Worm (Caenorhabditis elegans) whole organism, late embryonic: ENCODE measurements around the gene sra-33.

Source experiments
- F13H6.1 ChIP-seq: sonication (generic microtip); optimal IDR thresholded peaks from 2 replicates; lab custom pipeline; 2016; ENCODE audit warnings: missing genetic modification characterization, missing compliant biosample characterization
- odd-2 ChIP-seq: sonication (generic microtip); optimal IDR thresholded peaks from 2 replicates; lab custom pipeline; 2017; ENCODE audit warnings: antibody characterized with exemption, mild to moderate bottlenecking, missing genetic modification characterization, missing compliant biosample characterization
- sox-4 ChIP-seq: sonication (generic microtip); optimal IDR thresholded peaks from 2 replicates; lab custom pipeline; 2017; ENCODE audit warnings: mild to moderate bottlenecking, missing genetic modification characterization, inconsistent platforms, missing compliant biosample characterization
- unc-86 ChIP-seq: sonication (generic microtip); optimal IDR thresholded peaks from 2 replicates; lab custom pipeline; 2016; ENCODE audit warnings: missing genetic modification characterization, missing compliant biosample characterization

DNA sequence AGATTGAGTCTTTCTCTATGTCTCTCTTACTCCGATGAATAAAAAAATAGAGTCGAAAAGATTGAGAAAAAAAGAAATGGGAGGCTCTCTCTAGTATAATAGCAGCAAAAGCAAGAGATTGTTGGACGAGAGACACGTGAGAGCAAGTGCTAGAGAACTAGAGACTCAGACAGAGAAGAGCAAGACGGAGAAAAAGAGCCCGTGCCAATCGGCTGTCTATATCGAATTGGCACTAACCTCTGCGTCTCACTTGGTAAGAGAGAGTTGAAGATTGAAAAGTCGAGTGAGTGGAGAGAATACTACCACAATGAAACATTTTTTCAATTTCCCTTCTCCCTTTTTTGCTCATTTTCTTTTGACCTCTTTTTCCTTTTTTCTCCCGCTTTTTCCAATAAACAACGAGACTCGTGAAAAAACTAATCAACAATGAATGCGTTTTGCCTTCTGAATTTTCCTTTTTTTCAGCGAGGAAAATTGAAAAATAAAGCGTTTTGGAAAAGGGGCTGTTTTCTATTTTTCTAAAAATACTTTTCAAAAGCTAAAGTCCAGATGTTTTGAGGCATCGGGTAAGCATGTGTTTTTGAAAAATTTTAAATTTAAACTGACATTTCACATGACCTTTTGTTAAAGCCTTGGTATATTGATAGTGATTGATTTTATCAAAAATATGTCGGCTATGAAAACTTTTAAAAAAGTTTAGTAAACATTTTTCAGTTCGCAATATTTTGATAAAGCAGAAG, 30.3 kb downstream of the sra-33 start:
- no peak for TF ChIP-seq sox-4
- TF ChIP-seq F13H6.1 (tag; lab: Kevin White, UChicago): no peak
- no peak for TF ChIP-seq unc-86
- no peak for TF ChIP-seq odd-2 (tag; lab: Kevin White, UChicago)
